Worm (Caenorhabditis elegans) whole organism, mixed stage, embryonic: ENCODE data around the gene T10C6.15.

Source experiments
- M03D4.4 ChIP-seq: sonication (generic microtip); optimal IDR thresholded peaks from 2 replicates; lab custom pipeline; 2017; ENCODE audit warnings: mild to moderate bottlenecking, missing genetic modification characterization, missing compliant biosample characterization
- blmp-1 ChIP-seq: fragments of 150-350 bp; optimal IDR thresholded peaks from 2 replicates; lab custom pipeline; 2014; ENCODE audit warnings: missing biosample characterization, missing genetic modification characterization
- elt-3 ChIP-seq: fragments of 150-350 bp; optimal IDR thresholded peaks from 2 replicates; lab custom pipeline; 2014; ENCODE audit warnings: missing biosample characterization, missing genetic modification characterization
- flh-1 ChIP-seq: fragments of 200-800 bp; sonication (Bioruptor generic); optimal IDR thresholded peaks from 2 replicates; lab custom pipeline; 2018; ENCODE audit warnings: mild to moderate bottlenecking, missing genetic modification characterization, moderate library complexity, missing compliant biosample characterization
- ham-2 ChIP-seq: fragments of 200-800 bp; sonication (Bioruptor generic); optimal IDR thresholded peaks from 2 replicates; lab custom pipeline; 2018; ENCODE audit warnings: mild to moderate bottlenecking, missing genetic modification characterization, missing compliant biosample characterization
- lin-13 ChIP-seq: fragments of 150-350 bp; optimal IDR thresholded peaks from 2 replicates; lab custom pipeline; 2014; ENCODE audit warnings: missing biosample characterization, missing genetic modification characterization
- lsy-2 ChIP-seq: fragments of 150-350 bp; optimal IDR thresholded peaks from 2 replicates; lab custom pipeline; 2014; ENCODE audit warnings: missing biosample characterization, missing genetic modification characterization
- nhr-2 ChIP-seq: fragments of 150-350 bp; optimal IDR thresholded peaks from 2 replicates; lab custom pipeline; 2014; ENCODE audit warnings: missing biosample characterization, missing genetic modification characterization
- nhr-237 ChIP-seq: fragments of 150-350 bp; optimal IDR thresholded peaks from 2 replicates; lab custom pipeline; 2014; ENCODE audit warnings: missing biosample characterization, missing genetic modification characterization
- snpc-4 ChIP-seq: fragments of 150-350 bp; optimal IDR thresholded peaks from 2 replicates; lab custom pipeline; 2014; ENCODE audit warnings: missing biosample characterization, missing genetic modification characterization
- unc-62 ChIP-seq: fragments of 150-350 bp; optimal IDR thresholded peaks from 2 replicates; lab custom pipeline; 2014; ENCODE audit warnings: missing biosample characterization, missing genetic modification reagents, missing genetic modification characterization
- zip-8 ChIP-seq: fragments of 150-350 bp; optimal IDR thresholded peaks from 2 replicates; lab custom pipeline; 2014; ENCODE audit warnings: missing biosample characterization, missing genetic modification characterization
- ztf-11 ChIP-seq: fragments of 150-350 bp; optimal IDR thresholded peaks from 2 replicates; lab custom pipeline; 2014; ENCODE audit warnings: missing biosample characterization, missing genetic modification characterization

ce11 chrV:16047052-16047451 is 1.3 kb upstream of the T10C6.15 start:
- TF ChIP-seq elt-3 (tag; lab: Kevin White, UChicago) (no peak), zip-8 (tag; lab: Kevin White, UChicago) (no peak), unc-62 (GFP tag; lab: Kevin White, UChicago) (no peak), ham-2 (no peak), nhr-2 (tag; lab: Kevin White, UChicago) (no peak), lsy-2 (tag; lab: Kevin White, UChicago) (no peak), M03D4.4 (tag; lab: Kevin White, UChicago) (no peak), flh-1 (GFP tag; lab: Kevin White, UChicago) (no peak), snpc-4 (tag; lab: Kevin White, UChicago) (no peak), lin-13 (tag; lab: Kevin White, UChicago) (no peak), blmp-1 (tag; lab: Kevin White, UChicago) (no peak), ztf-11 (no peak), nhr-237 (no peak)
